Fruit fly (Drosophila melanogaster) whole organism, embryonic: ENCODE results near the gene CG34450.

Experiments used
- CG10654 ChIP-seq: fragments of 200-800 bp; sonication (Bioruptor generic); optimal IDR thresholded peaks from 2 replicates; lab custom pipeline; 2016; ENCODE audit warnings: missing biosample characterization, missing genetic modification characterization
- CG10959 ChIP-seq: fragments of 200-800 bp; sonication (Bioruptor generic); IDR thresholded peaks from 2 replicates; pipeline ENCODE4 v1.3.6; 2022; ENCODE audit warnings: missing biosample characterization, missing genetic modification characterization
- CG14710 ChIP-seq: fragments of 200-800 bp; sonication (Bioruptor generic); optimal IDR thresholded peaks from 3 replicates; lab custom pipeline; 2019; ENCODE audit warnings: missing biosample characterization, mild to moderate bottlenecking, missing genetic modification characterization, moderate library complexity
- CG14965 ChIP-seq: fragments of 200-800 bp; sonication (Bioruptor generic); optimal IDR thresholded peaks from 2 replicates; lab custom pipeline; 2016; ENCODE audit warnings: missing biosample characterization, missing genetic modification characterization, borderline replicate concordance
- CG15269 ChIP-seq: fragments of 200-800 bp; sonication (Bioruptor generic); optimal IDR thresholded peaks from 2 replicates; lab custom pipeline; 2018; ENCODE audit warnings: missing biosample characterization, mild to moderate bottlenecking, missing genetic modification characterization, moderate library complexity
- CG1602 ChIP-seq: fragments of 200-800 bp; sonication (Bioruptor generic); optimal IDR thresholded peaks from 3 replicates; lab custom pipeline; 2016; ENCODE audit warnings: missing biosample characterization, missing genetic modification characterization
- CG17568 ChIP-seq: fragments of 200-800 bp; sonication (Bioruptor generic); optimal IDR thresholded peaks from 2 replicates; lab custom pipeline; 2018; ENCODE audit warnings: missing biosample characterization, mild to moderate bottlenecking, missing genetic modification characterization, moderate library complexity
- CG18764 ChIP-seq: fragments of 200-800 bp; sonication (Bioruptor generic); optimal IDR thresholded peaks from 3 replicates; lab custom pipeline; 2016; ENCODE audit warnings: missing biosample characterization, missing genetic modification characterization
- CG2116 ChIP-seq: fragments of 200-800 bp; sonication (Bioruptor generic); optimal IDR thresholded peaks from 3 replicates; lab custom pipeline; 2018; ENCODE audit warnings: missing biosample characterization, mild to moderate bottlenecking, missing genetic modification characterization
- CG2875 ChIP-seq: fragments of 200-800 bp; sonication (Bioruptor generic); optimal IDR thresholded peaks from 2 replicates; lab custom pipeline; 2017; ENCODE audit warnings: missing biosample characterization, mild to moderate bottlenecking, missing genetic modification characterization, missing genetic modification reagents
- CG31365 ChIP-seq: fragments of 200-800 bp; sonication (Bioruptor generic); optimal IDR thresholded peaks from 2 replicates; lab custom pipeline; 2018; ENCODE audit warnings: missing biosample characterization, mild to moderate bottlenecking, missing genetic modification characterization
- CG34376 ChIP-seq: fragments of 200-800 bp; sonication (Bioruptor generic); optimal IDR thresholded peaks from 2 replicates; lab custom pipeline; 2018; ENCODE audit warnings: missing biosample characterization, mild to moderate bottlenecking, missing genetic modification characterization
- CG3838 ChIP-seq: fragments of 200-800 bp; sonication (Bioruptor generic); optimal IDR thresholded peaks from 3 replicates; lab custom pipeline; 2016; ENCODE audit warnings: missing biosample characterization, missing genetic modification characterization
- CG6175 ChIP-seq: fragments of 200-800 bp; sonication (Bioruptor generic); IDR thresholded peaks from 3 replicates; pipeline ENCODE4 v1.3.6; 2022; ENCODE audit warnings: missing biosample characterization, missing genetic modification characterization
- CG6854 ChIP-seq: fragments of 200-800 bp; sonication (Bioruptor generic); optimal IDR thresholded peaks from 3 replicates; lab custom pipeline; 2017; ENCODE audit warnings: missing biosample characterization, mild to moderate bottlenecking, missing genetic modification characterization
- CG7786 ChIP-seq: fragments of 200-800 bp; sonication (Bioruptor generic); optimal IDR thresholded peaks from 2 replicates; lab custom pipeline; 2016; ENCODE audit warnings: missing biosample characterization, missing genetic modification characterization
- CG8388 ChIP-seq: fragments of 200-800 bp; sonication (Bioruptor generic); optimal IDR thresholded peaks from 2 replicates; lab custom pipeline; 2019; ENCODE audit warnings: missing biosample characterization, mild to moderate bottlenecking, missing genetic modification characterization, moderate library complexity
- CG8765 ChIP-seq: fragments of 200-800 bp; sonication (Bioruptor generic); IDR thresholded peaks from 2 replicates; pipeline ENCODE4 v1.3.6; 2022; ENCODE audit warnings: missing biosample characterization, missing genetic modification characterization
- Dip3 ChIP-seq: fragments of 200-800 bp; sonication (Bioruptor generic); optimal IDR thresholded peaks from 3 replicates; lab custom pipeline; 2016; ENCODE audit warnings: missing biosample characterization, missing genetic modification characterization
- Doc2 ChIP-seq: fragments of 200-800 bp; sonication (Bioruptor generic); IDR thresholded peaks from 2 replicates; pipeline ENCODE4 v1.3.6; 2022; ENCODE audit warnings: missing biosample characterization, missing genetic modification characterization
- Doc3 ChIP-seq: fragments of 200-800 bp; sonication (Bioruptor generic); IDR thresholded peaks from 3 replicates; pipeline ENCODE4 v1.3.6; 2022; ENCODE audit warnings: missing biosample characterization, missing genetic modification characterization; ENCODE audit not compliant: partially characterized antibody
- Fer2 ChIP-seq: fragments of 200-800 bp; sonication (Bioruptor generic); optimal IDR thresholded peaks from 2 replicates; lab custom pipeline; 2018; ENCODE audit warnings: missing biosample characterization, mild to moderate bottlenecking, missing genetic modification characterization, moderate library complexity
- GATAe ChIP-seq: fragments of 200-800 bp; sonication (Bioruptor generic); conservative IDR thresholded peaks from 2 replicates; pipeline ENCODE4 v1.3.6; 2022; ENCODE audit warnings: missing biosample characterization, missing genetic modification characterization
- Gsc ChIP-seq: fragments of 200-800 bp; sonication (Bioruptor generic); IDR thresholded peaks from 2 replicates; pipeline ENCODE4 v1.3.6; 2022; ENCODE audit warnings: missing biosample characterization, missing genetic modification characterization
- Hr39 ChIP-seq: fragments of >200 bp; optimal IDR thresholded peaks from 2 replicates; lab custom pipeline; 2017
- Hr78 ChIP-seq, 2 experiments: fragments of 200-800 bp in 1 of 2; fragments of >200 bp in 1 of 2; sonication (Bioruptor generic) in 1 of 2; optimal IDR thresholded peaks; 2 replicates each; lab custom pipeline; 2017 to 2019; ENCODE audit warnings: missing biosample characterization in 2 of 2, missing genetic modification characterization in 2 of 2, mild to moderate bottlenecking in 1 of 2, moderate library complexity in 1 of 2
- Kr ChIP-seq: fragments of 200-800 bp; sonication (Bioruptor generic); optimal IDR thresholded peaks from 2 replicates; lab custom pipeline; 2017; ENCODE audit warnings: missing biosample characterization, mild to moderate bottlenecking, missing genetic modification characterization
- Lhr ChIP-seq: fragments of 200-800 bp; sonication (Bioruptor generic); optimal IDR thresholded peaks from 3 replicates; lab custom pipeline; 2017; ENCODE audit warnings: mild to moderate bottlenecking, missing biosample characterization, missing genetic modification reagents, missing genetic modification characterization
- Lim3 ChIP-seq: fragments of 200-800 bp; sonication (Bioruptor generic); IDR thresholded peaks from 2 replicates; pipeline ENCODE4 v1.3.6; 2022; ENCODE audit warnings: missing biosample characterization, missing genetic modification characterization
- Nf-YC ChIP-seq: fragments of 200-800 bp; optimal IDR thresholded peaks from 3 replicates; lab custom pipeline; 2019; ENCODE audit warnings: missing biosample characterization, mild to moderate bottlenecking, missing genetic modification characterization, moderate library complexity
- Oli ChIP-seq: fragments of 200-800 bp; sonication (Bioruptor generic); optimal IDR thresholded peaks from 2 replicates; lab custom pipeline; 2018; ENCODE audit warnings: missing biosample characterization, mild to moderate bottlenecking, missing genetic modification characterization, moderate library complexity
- Rx ChIP-seq: fragments of 200-800 bp; sonication (Bioruptor generic); IDR thresholded peaks from 2 replicates; pipeline ENCODE4 v1.3.6; 2022; ENCODE audit warnings: missing biosample characterization, missing genetic modification characterization
- Vsx1 ChIP-seq: fragments of 200-800 bp; sonication (Bioruptor generic); optimal IDR thresholded peaks from 2 replicates; lab custom pipeline; 2017; ENCODE audit warnings: missing biosample characterization, mild to moderate bottlenecking, missing genetic modification characterization, missing genetic modification reagents
- az2 ChIP-seq: fragments of 200-800 bp; sonication (Bioruptor generic); optimal IDR thresholded peaks from 3 replicates; lab custom pipeline; 2016; ENCODE audit warnings: missing biosample characterization, missing genetic modification characterization
- bigmax ChIP-seq: fragments of 200-800 bp; sonication (Bioruptor generic); optimal IDR thresholded peaks from 2 replicates; lab custom pipeline; 2018; ENCODE audit warnings: missing biosample characterization, mild to moderate bottlenecking, missing genetic modification characterization
- cas ChIP-seq: fragments of 200-800 bp; sonication (Bioruptor generic); IDR thresholded peaks from 2 replicates; pipeline ENCODE4 v1.3.6; 2022; ENCODE audit warnings: missing biosample characterization, missing genetic modification characterization
- dmrt11E ChIP-seq: fragments of 200-800 bp; sonication (Bioruptor generic); optimal IDR thresholded peaks from 3 replicates; lab custom pipeline; 2018; ENCODE audit warnings: missing biosample characterization, mild to moderate bottlenecking, missing genetic modification characterization, moderate library complexity
- eyg ChIP-seq: fragments of 200-800 bp; sonication (Bioruptor generic); optimal IDR thresholded peaks from 3 replicates; lab custom pipeline; 2016; ENCODE audit warnings: missing biosample characterization, missing genetic modification characterization
- fd3F ChIP-seq: fragments of 200-800 bp; sonication (Bioruptor generic); optimal IDR thresholded peaks from 2 replicates; lab custom pipeline; 2018; ENCODE audit warnings: missing biosample characterization, mild to moderate bottlenecking, missing genetic modification characterization, moderate library complexity
- lab ChIP-seq: fragments of 200-800 bp; sonication (Bioruptor generic); optimal IDR thresholded peaks from 3 replicates; lab custom pipeline; 2017; ENCODE audit warnings: missing biosample characterization, missing genetic modification characterization, mild to moderate bottlenecking, moderate library complexity, missing genetic modification reagents
- nom ChIP-seq: fragments of 200-800 bp; sonication (Bioruptor generic); optimal IDR thresholded peaks from 2 replicates; lab custom pipeline; 2017; ENCODE audit warnings: missing biosample characterization, missing genetic modification characterization, mild to moderate bottlenecking, moderate library complexity, missing genetic modification reagents
- p53 ChIP-seq: fragments of 200-800 bp; sonication (Bioruptor generic); optimal IDR thresholded peaks from 2 replicates; lab custom pipeline; 2016; ENCODE audit warnings: missing biosample characterization, missing genetic modification characterization
- salm ChIP-seq: fragments of 200-800 bp; sonication (Bioruptor generic); optimal IDR thresholded peaks from 2 replicates; lab custom pipeline; 2018; ENCODE audit warnings: missing biosample characterization, mild to moderate bottlenecking, missing genetic modification characterization
- scrt ChIP-seq: fragments of 200-800 bp; sonication (Bioruptor generic); optimal IDR thresholded peaks from 2 replicates; lab custom pipeline; 2018; ENCODE audit warnings: missing biosample characterization, mild to moderate bottlenecking, missing genetic modification characterization, moderate library complexity
- slbo ChIP-seq: fragments of 200-800 bp; sonication (Bioruptor generic); IDR thresholded peaks from 2 replicates; pipeline ENCODE4 v1.3.6; 2022; ENCODE audit warnings: missing biosample characterization, missing genetic modification characterization
- slou ChIP-seq: fragments of 200-800 bp; sonication (Bioruptor generic); optimal IDR thresholded peaks from 3 replicates; lab custom pipeline; 2016; ENCODE audit warnings: missing biosample characterization, missing genetic modification characterization
- z ChIP-seq: fragments of 200-800 bp; sonication (Bioruptor generic); IDR thresholded peaks from 3 replicates; pipeline ENCODE4 v1.3.6; 2022; ENCODE audit warnings: missing biosample characterization, missing genetic modification characterization

The CG34450 gene

DNA sequence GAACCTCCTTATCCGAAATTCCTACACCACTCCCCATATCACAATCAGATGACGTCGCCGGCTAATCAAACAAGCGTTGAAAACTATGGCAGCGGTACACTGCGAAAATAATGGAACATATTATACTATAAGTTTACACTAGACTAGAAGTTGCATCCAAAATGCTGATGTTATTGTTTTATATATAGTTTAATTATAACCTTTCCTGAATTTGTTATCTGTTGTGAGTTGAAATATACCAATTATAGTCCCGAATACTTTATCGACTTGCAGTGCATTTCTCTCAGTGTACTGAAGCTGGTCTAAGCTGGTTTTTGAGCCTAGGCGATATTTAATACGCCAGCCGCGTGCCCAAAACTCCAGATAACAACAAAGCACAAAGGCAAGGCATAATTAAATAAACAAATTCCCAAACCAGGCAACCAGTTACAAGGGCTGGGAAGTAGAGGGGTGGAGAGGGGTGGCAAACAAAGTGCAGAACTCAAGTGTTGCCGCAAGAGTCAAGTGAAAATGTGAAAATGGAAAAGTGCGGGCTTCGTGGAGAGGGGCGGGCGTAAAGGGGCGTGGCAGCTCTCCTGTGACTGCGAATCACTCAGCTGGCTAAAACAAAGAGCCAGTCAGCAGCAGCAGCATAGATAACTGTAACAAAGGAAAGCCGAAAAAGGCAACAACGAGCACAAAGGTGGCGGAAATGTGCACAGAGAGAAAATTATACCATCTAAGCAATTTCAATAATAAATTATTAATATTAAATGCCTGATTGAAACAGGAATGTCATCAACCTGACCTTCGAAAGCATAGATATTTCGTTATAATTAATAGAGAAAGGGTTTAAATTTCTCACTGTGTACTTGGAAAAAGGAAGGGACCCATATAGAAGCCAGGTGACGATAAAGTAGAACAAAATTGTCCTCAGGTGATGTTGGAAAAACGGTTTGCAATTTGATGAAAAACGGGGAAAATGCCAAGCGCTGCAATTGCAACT lies 22.1 kb upstream of the CG34450 start (continued):
- TF ChIP-seq Doc3 (no peak), scrt (GFP tag; lab: Kevin White, UChicago) (peak; percentile 80), CG14710 (peak; percentile 60), z (no peak), lab (peak; percentile 93), GATAe (GFP tag; lab: Robert Waterston, UW) (peak; percentile 13; the same call in 1 of the 2 replicates), CG8765 (GFP tag; lab: Robert Waterston, UW) (peak; percentile 59; the same call in 1 of the 2 replicates), bigmax (GFP tag; lab: Kevin White, UChicago) (peak; percentile 14), Lim3 (0 out of 2 replicates have a peak, but pooled peaks have one; percentile 27), CG8388 (GFP tag; lab: Kevin White, UChicago) (peak; percentile 78), slou (GFP tag; lab: Kevin White, UChicago) (peak; percentile 67), CG3838 (GFP tag; lab: Kevin White, UChicago) (peak; percentile 50), CG7786 (GFP tag; lab: Kevin White, UChicago) (peak; percentile 46), CG1602 (GFP tag; lab: Kevin White, UChicago) (peak; percentile 59), salm (peak; percentile 72), CG10654 (GFP tag; lab: Kevin White, UChicago) (peak; percentile 68), slbo (GFP tag; lab: Robert Waterston, UW) (peak; percentile 87), cas (0 out of 2 replicates have a peak, but pooled peaks have one; percentile 24), CG14965 (no peak), CG15269 (peak; percentile 87), CG6854 (GFP tag; lab: Kevin White, UChicago) (peak; percentile 75), Hr78 (GFP tag; optimal IDR thresholded peaks at IDR 0.05; lab: Kevin White, UChicago) (peak in 1 of 2 experiments; percentile 46), Dip3 (GFP tag; lab: Kevin White, UChicago) (peak; percentile 81), Doc2 (GFP tag; lab: Robert Waterston, UW) (no peak), Gsc (GFP tag; lab: Robert Waterston, UW) (0 out of 2 replicates have a peak, but pooled peaks have one; percentile 15), CG2116 (peak; percentile 4), CG17568 (peak; percentile 65), dmrt11E (tag; lab: Kevin White, UChicago) (peak; percentile 51), eyg (no peak), Kr (no peak), Nf-YC (tag; lab: Kevin White, UChicago) (peak; percentile 67), CG10959 (GFP tag; lab: Robert Waterston, UW) (peak; percentile 43), az2 (peak; percentile 75), fd3F (GFP tag; lab: Kevin White, UChicago) (peak; percentile 58), Fer2 (tag; lab: Kevin White, UChicago) (peak; percentile 61), CG2875 (peak; percentile 66), nom (GFP tag; lab: Kevin White, UChicago) (no peak), Hr39 (lab: Kevin White, UChicago) (no peak), CG31365 (tag; lab: Kevin White, UChicago) (peak; percentile 70), CG34376 (GFP tag; lab: Kevin White, UChicago) (peak; percentile 72), Vsx1 (GFP tag; lab: Kevin White, UChicago) (peak; percentile 80), Oli (peak; percentile 86), CG18764 (peak; percentile 55), p53 (GFP tag; lab: Kevin White, UChicago) (no peak), Lhr (GFP tag; lab: Kevin White, UChicago) (no peak), CG6175 (GFP tag; lab: Robert Waterston, UW) (peak; percentile 63; the same call in 2 of the 3 replicates), Rx (GFP tag; lab: Robert Waterston, UW) (peak; percentile 73)
